Worm (Caenorhabditis elegans): ENCODE measurements around the gene ccf-1.

DNA sequence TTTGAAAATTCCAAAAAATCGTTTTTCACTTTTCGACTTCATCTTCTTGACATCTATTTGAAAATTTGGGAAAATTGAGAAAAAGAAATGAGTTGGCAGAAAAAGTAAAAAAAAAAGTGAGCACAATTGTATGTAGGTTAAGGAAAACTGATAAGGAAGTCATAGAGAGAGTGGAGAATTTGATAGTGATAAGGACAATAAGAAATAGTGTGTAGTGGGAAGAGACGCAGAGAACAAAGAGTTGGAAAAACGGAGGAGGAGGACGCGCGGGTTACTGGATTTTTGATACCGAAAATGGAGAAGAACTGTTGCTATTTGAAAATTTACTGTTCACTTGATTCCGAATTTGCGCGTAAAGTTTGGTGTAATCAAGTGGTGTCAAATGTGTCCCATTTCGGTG lies 41.3 kb downstream of the ccf-1 start, which contains the start of gene Y56A3A.6:
- no peak for TF ChIP-seq unc-130 (GFP tag; optimal IDR thresholded peaks at IDR 0.05)
- no peak for TF ChIP-seq D1046.2 (GFP tag; IDR thresholded peaks at IDR 0.05)
- no peak for TF ChIP-seq lsy-2 (tag; optimal IDR thresholded peaks at IDR 0.05)
- TF ChIP-seq saeg-2 (GFP tag; IDR thresholded peaks at IDR 0.05), result no peak

Measured in whole organism, L4 larva.